Worm (Caenorhabditis elegans) whole organism, L2 larva: ENCODE results near the gene F38B7.11.

Experiments
- C34F6.9 ChIP-seq: fragments of 150-350 bp; optimal IDR thresholded peaks from 2 replicates; lab custom pipeline; 2014; ENCODE audit warnings: missing biosample characterization, missing genetic modification characterization
- F13H6.1 ChIP-seq: sonication (generic microtip); optimal IDR thresholded peaks from 2 replicates; lab custom pipeline; 2016; ENCODE audit warnings: missing genetic modification characterization, missing compliant biosample characterization
- R02D3.7 ChIP-seq: fragments of 150-350 bp; optimal IDR thresholded peaks from 2 replicates; lab custom pipeline; 2014; ENCODE audit warnings: missing biosample characterization, missing genetic modification characterization
- Y55F3AM.14 ChIP-seq: fragments of 200-800 bp; sonication (Bioruptor generic); optimal IDR thresholded peaks from 2 replicates; lab custom pipeline; 2018; ENCODE audit warnings: mild to moderate bottlenecking, missing genetic modification characterization, missing compliant biosample characterization
- ama-1 ChIP-seq: fragments of 150-350 bp; optimal IDR thresholded peaks from 2 replicates; lab custom pipeline; 2018; ENCODE audit warnings: inconsistent platforms
- blmp-1 ChIP-seq: sonication (generic microtip); optimal IDR thresholded peaks from 2 replicates; lab custom pipeline; 2017; ENCODE audit warnings: missing genetic modification characterization, mild to moderate bottlenecking, missing compliant biosample characterization, antibody characterized with exemption, moderate library complexity; ENCODE audit not compliant: insufficient read depth
- ceh-16 ChIP-seq: fragments of 150-350 bp; optimal IDR thresholded peaks from 2 replicates; lab custom pipeline; 2014; ENCODE audit warnings: missing biosample characterization, missing genetic modification characterization
- ceh-82 ChIP-seq: fragments of 150-350 bp; optimal IDR thresholded peaks from 2 replicates; lab custom pipeline; 2014; ENCODE audit warnings: missing biosample characterization, missing genetic modification characterization
- crh-2 ChIP-seq: sonication (generic microtip); optimal IDR thresholded peaks from 2 replicates; lab custom pipeline; 2017; ENCODE audit warnings: missing biosample characterization, missing genetic modification characterization
- dmd-4 ChIP-seq: sonication (generic microtip); optimal IDR thresholded peaks from 2 replicates; lab custom pipeline; 2017; ENCODE audit warnings: missing biosample characterization, missing genetic modification characterization
- egl-27 ChIP-seq: sonication (generic microtip); optimal IDR thresholded peaks from 3 replicates; lab custom pipeline; 2017; ENCODE audit warnings: missing biosample characterization, missing genetic modification reagents, missing genetic modification characterization
- fos-1 ChIP-seq: fragments of 150-350 bp; optimal IDR thresholded peaks from 2 replicates; lab custom pipeline; 2014; ENCODE audit warnings: missing biosample characterization, missing genetic modification characterization
- lin-13 ChIP-seq: fragments of 150-350 bp; optimal IDR thresholded peaks from 2 replicates; lab custom pipeline; 2014; ENCODE audit warnings: missing biosample characterization, missing genetic modification reagents, missing genetic modification characterization
- lsy-2 ChIP-seq, 2 experiments: fragments of 150-350 bp in 1 of 2; sonication (generic microtip) in 1 of 2; optimal IDR thresholded peaks; 2 replicates each; lab custom pipeline; 2014 to 2017; ENCODE audit warnings: missing biosample characterization in 2 of 2, missing genetic modification characterization in 2 of 2
- mbf-1 ChIP-seq: sonication (generic microtip); optimal IDR thresholded peaks from 2 replicates; lab custom pipeline; 2017; ENCODE audit warnings: missing biosample characterization, missing genetic modification characterization
- mdl-1 ChIP-seq, 2 experiments: fragments of 150-350 bp in 1 of 2; sonication (generic microtip) in 1 of 2; optimal IDR thresholded peaks; 2 replicates each; lab custom pipeline; 2017; ENCODE audit warnings: missing biosample characterization in 2 of 2, missing genetic modification characterization in 2 of 2
- nhr-129 ChIP-seq: fragments of 150-350 bp; optimal IDR thresholded peaks from 2 replicates; lab custom pipeline; 2014; ENCODE audit warnings: missing biosample characterization, missing genetic modification characterization
- nhr-21 ChIP-seq: fragments of 150-350 bp; optimal IDR thresholded peaks from 2 replicates; lab custom pipeline; 2014; ENCODE audit warnings: missing biosample characterization, missing genetic modification characterization
- nhr-237 ChIP-seq: fragments of 150-350 bp; optimal IDR thresholded peaks from 2 replicates; lab custom pipeline; 2014; ENCODE audit warnings: missing biosample characterization, missing genetic modification characterization
- nhr-25 ChIP-seq: fragments of 150-350 bp; sonication (generic microtip); optimal IDR thresholded peaks from 3 replicates; lab custom pipeline; 2014; ENCODE audit warnings: missing biosample characterization, missing genetic modification characterization
- nhr-6 ChIP-seq: fragments of 150-350 bp; optimal IDR thresholded peaks from 2 replicates; lab custom pipeline; 2014; ENCODE audit warnings: missing biosample characterization, missing genetic modification characterization
- nhr-77 ChIP-seq: fragments of 150-350 bp; optimal IDR thresholded peaks from 2 replicates; lab custom pipeline; 2014; ENCODE audit warnings: missing biosample characterization, missing genetic modification characterization
- peb-1 ChIP-seq: fragments of 150-350 bp; optimal IDR thresholded peaks from 2 replicates; lab custom pipeline; 2014; ENCODE audit warnings: missing biosample characterization, missing genetic modification characterization
- sem-4 ChIP-seq: fragments of 150-350 bp; optimal IDR thresholded peaks from 2 replicates; lab custom pipeline; 2014; ENCODE audit warnings: missing biosample characterization, missing genetic modification reagents, missing genetic modification characterization
- sma-3 ChIP-seq: sonication (generic microtip); optimal IDR thresholded peaks from 2 replicates; lab custom pipeline; 2016; ENCODE audit warnings: missing genetic modification reagents, missing genetic modification characterization, missing compliant biosample characterization
- sma-9 ChIP-seq, 2 experiments: fragments of 150-350 bp in 1 of 2; sonication (generic microtip) in 1 of 2; optimal IDR thresholded peaks; 2 replicates each; lab custom pipeline; 2014 to 2016; ENCODE audit warnings: missing genetic modification characterization in 2 of 2, mild to moderate bottlenecking in 1 of 2, missing biosample characterization in 1 of 2, missing compliant biosample characterization in 1 of 2, missing genetic modification reagents in 1 of 2, moderate library complexity in 1 of 2
- snpc-4 ChIP-seq: fragments of 150-350 bp; optimal IDR thresholded peaks from 2 replicates; lab custom pipeline; 2014; ENCODE audit warnings: missing biosample characterization, missing genetic modification characterization
- unc-39 ChIP-seq: fragments of 150-350 bp; optimal IDR thresholded peaks from 2 replicates; lab custom pipeline; 2014; ENCODE audit warnings: missing biosample characterization, missing genetic modification characterization
- unc-55 ChIP-seq: fragments of 150-350 bp; sonication (generic microtip); optimal IDR thresholded peaks from 3 replicates; lab custom pipeline; 2014; ENCODE audit warnings: missing biosample characterization, missing genetic modification reagents, missing genetic modification characterization
- ztf-1 ChIP-seq: fragments of 200-800 bp; sonication (Bioruptor generic); conservative IDR thresholded peaks from 2 replicates; pipeline ENCODE4 v1.3.6; 2022; ENCODE audit warnings: missing genetic modification characterization, missing compliant biosample characterization
- ztf-11 ChIP-seq: sonication (generic microtip); optimal IDR thresholded peaks from 2 replicates; lab custom pipeline; 2017; ENCODE audit warnings: missing biosample characterization, missing genetic modification characterization
- ztf-4 ChIP-seq: fragments of 150-350 bp; optimal IDR thresholded peaks from 2 replicates; lab custom pipeline; 2014; ENCODE audit warnings: missing biosample characterization, missing genetic modification characterization

The F38B7.11 gene

DNA sequence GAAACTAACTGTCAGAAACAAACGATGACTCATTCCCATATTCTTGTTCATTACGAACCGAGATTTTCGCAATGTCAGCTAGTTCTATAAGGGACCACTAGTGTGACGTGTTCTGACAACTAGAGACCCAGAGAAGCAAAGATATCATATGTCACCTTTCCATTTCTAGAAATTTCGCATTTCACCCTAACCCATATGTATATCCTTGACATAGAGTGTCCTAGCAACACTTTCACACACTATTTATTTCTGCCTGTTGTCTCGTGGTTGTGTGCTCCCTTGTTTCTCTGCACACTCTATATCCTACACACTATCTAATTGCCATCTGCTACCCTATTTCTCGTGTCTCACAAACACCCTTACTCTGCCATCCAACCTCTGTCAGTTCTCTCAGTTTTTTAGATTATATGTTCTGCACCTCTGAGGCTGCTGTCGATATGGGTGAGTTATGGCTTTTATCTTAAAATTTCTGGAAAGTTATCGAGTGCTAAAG lies 2.1 kb downstream of the F38B7.11 start, which contains the start of the genes F38B7.17 and F38B7.3:
F38B7.17 (minus strand) TSS at position 51 of the 493 bp plus-strand sequence.
F38B7.3 (plus strand) TSS at position 194 of the 493 bp plus-strand sequence.
- TF ChIP-seq sma-9 (GFP tag; optimal IDR thresholded peaks at IDR 0.05; lab: Kevin White, UChicago) (peak; percentile 70), sma-9 (tag; optimal IDR thresholded peaks at IDR 0.05; lab: Kevin White, UChicago) (no peak), ztf-1 (GFP tag; lab: Robert Waterston, UW) (no peak), crh-2 (peak; percentile 69), lin-13 (GFP tag; lab: Kevin White, UChicago) (peak; percentile 38), unc-55 (GFP tag; lab: Kevin White, UChicago) (peak; percentile 44), nhr-6 (tag; lab: Kevin White, UChicago) (peak; percentile 50), C34F6.9 (tag; lab: Kevin White, UChicago) (peak; percentile 89), F13H6.1 (tag; lab: Kevin White, UChicago) (peak; percentile 64), ztf-4 (peak; percentile 37), nhr-129 (tag; lab: Kevin White, UChicago) (peak; percentile 85), fos-1 (peak; percentile 56), mdl-1 (tag; optimal IDR thresholded peaks at IDR 0.05; lab: Kevin White, UChicago) (peak; percentile 69 to 81), nhr-21 (peak; percentile 64), ceh-16 (tag; lab: Kevin White, UChicago) (no peak), ama-1 (peak; percentile 79), lsy-2 (tag; optimal IDR thresholded peaks at IDR 0.05; lab: Kevin White, UChicago) (peak in 1 of 2 experiments; percentile 70), dmd-4 (tag; lab: Kevin White, UChicago) (no peak), nhr-25 (peak; percentile 78), Y55F3AM.14 (GFP tag; lab: Kevin White, UChicago) (no peak), blmp-1 (tag; lab: Kevin White, UChicago) (peak; percentile 77), peb-1 (tag; lab: Kevin White, UChicago) (no peak)

DNA sequence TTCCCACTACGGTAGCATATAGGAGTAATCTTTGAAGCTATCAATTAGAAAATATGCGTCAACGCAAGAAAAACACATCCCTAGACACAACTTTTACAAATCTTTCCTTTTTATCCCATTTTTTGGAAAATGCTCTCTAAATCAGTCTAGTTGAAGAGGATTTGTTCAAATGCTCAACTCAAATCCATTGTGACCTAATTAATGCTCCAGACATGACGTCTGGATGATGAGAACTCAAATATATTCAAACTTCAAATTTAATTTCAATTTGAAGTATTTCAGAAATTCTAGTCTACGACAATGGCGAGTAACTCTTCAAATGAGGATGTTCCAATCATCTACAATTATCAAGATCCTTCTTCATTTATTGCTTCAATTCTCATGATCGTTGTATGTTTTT lies 5.5 kb downstream of the F38B7.11 start, which contains the start of gene srx-85:
srx-85 (plus strand) TSS at position 301 of the 400 bp plus-strand sequence.
- TF ChIP-seq ceh-82 (no peak), sma-9 (GFP tag; optimal IDR thresholded peaks at IDR 0.05; lab: Kevin White, UChicago) (no peak), sma-9 (tag; optimal IDR thresholded peaks at IDR 0.05; lab: Kevin White, UChicago) (no peak), nhr-77 (tag; lab: Kevin White, UChicago) (no peak), ceh-16 (tag; lab: Kevin White, UChicago) (no peak), peb-1 (tag; lab: Kevin White, UChicago) (no peak), Y55F3AM.14 (GFP tag; lab: Kevin White, UChicago) (no peak), dmd-4 (tag; lab: Kevin White, UChicago) (no peak)

DNA sequence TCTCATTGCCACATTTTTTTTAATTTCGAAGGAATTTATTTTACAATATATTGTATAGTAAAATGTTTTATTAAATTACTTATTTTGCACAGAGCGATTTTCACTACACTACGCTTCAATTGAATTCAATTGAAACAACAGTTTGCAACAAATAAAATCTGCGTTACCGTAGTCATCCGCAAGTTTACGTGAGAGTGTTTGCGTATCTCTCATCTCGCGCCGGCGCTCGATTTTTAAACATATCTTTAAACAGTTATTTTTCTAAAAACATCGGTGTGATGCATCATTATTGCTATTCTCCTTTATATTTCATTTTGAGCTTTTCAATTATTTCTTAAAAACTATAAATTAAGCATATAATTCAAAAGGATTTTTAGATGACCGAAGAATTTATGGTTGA lies 7.4 kb downstream of the F38B7.11 start, which contains the start of gene duo-1:
duo-1 (plus strand) TSS at position 371 of the 400 bp plus-strand sequence.
- TF ChIP-seq mbf-1 (tag; lab: Kevin White, UChicago) (no peak), nhr-21 (no peak), ztf-11 (no peak), sem-4 (no peak), F13H6.1 (tag; lab: Kevin White, UChicago) (no peak), dmd-4 (tag; lab: Kevin White, UChicago) (no peak), egl-27 (tag; lab: Kevin White, UChicago) (no peak), nhr-129 (tag; lab: Kevin White, UChicago) (no peak), R02D3.7 (tag; lab: Kevin White, UChicago) (no peak), lin-13 (GFP tag; lab: Kevin White, UChicago) (no peak), ceh-16 (tag; lab: Kevin White, UChicago) (no peak)

DNA sequence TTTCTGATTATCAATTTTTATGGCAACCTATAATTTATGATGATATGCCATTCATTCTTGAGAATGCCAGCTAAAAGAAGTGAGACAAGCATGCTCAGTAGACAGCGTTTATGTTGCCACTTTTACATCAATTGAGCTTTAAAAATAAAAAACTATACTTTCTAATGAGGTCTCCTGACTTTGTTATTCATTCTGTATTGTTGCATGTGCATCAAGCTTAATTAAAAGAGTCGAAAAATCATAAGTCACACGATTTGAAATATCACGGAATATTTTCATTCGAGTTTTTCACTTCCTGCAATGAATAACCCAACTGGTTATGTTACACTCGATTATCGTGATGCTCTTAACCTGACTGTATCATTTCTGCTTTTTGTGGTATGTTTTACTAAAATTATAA lies 15.7 kb downstream of the F38B7.11 start, which contains the start of gene srx-86:
srx-86 (plus strand) TSS at position 301 of the 400 bp plus-strand sequence.
- TF ChIP-seq C34F6.9 (tag; lab: Kevin White, UChicago) (no peak), sma-3 (GFP tag; lab: Kevin White, UChicago) (no peak), F13H6.1 (tag; lab: Kevin White, UChicago) (no peak), snpc-4 (tag; lab: Kevin White, UChicago) (no peak), mdl-1 (tag; optimal IDR thresholded peaks at IDR 0.05; lab: Kevin White, UChicago) (no peak), nhr-129 (tag; lab: Kevin White, UChicago) (no peak), nhr-237 (tag; lab: Kevin White, UChicago) (no peak), fos-1 (no peak), ceh-82 (no peak), ztf-11 (no peak), unc-39 (tag; lab: Kevin White, UChicago) (no peak), mbf-1 (tag; lab: Kevin White, UChicago) (no peak)
